Fruit fly (Drosophila melanogaster) whole organism: Measurements from ENCODE around the gene CG32052.
A peak's percentile ranks its signal among the peaks of the same experiment; 100 is the strongest.

Source experiments
- CG8478 ChIP-seq: fragments of >200 bp; optimal IDR thresholded peaks from 2 replicates; lab custom pipeline; 2018; ENCODE audit warnings: inconsistent platforms
- Dll ChIP-seq: fragments of >200 bp; optimal IDR thresholded peaks from 2 replicates; lab custom pipeline; 2017
- EcR ChIP-seq, 2 experiments: fragments of >200 bp; optimal IDR thresholded peaks; 2 replicates each; lab custom pipeline; 2017; ENCODE audit warnings: missing biosample characterization in 2 of 2, missing genetic modification characterization in 2 of 2, missing genetic modification reagents in 2 of 2
- pan ChIP-seq: fragments of >200 bp; optimal IDR thresholded peaks from 2 replicates; lab custom pipeline; 2017
- psq ChIP-seq: fragments of >200 bp; optimal IDR thresholded peaks from 2 replicates; lab custom pipeline; 2017
- usp ChIP-seq: fragments of >200 bp; optimal IDR thresholded peaks from 2 replicates; lab custom pipeline; 2017; ENCODE audit warnings: missing biosample characterization, missing genetic modification characterization, mixed read lengths

CG32052 gene

dm6 chr3L:9786746-9787145 is at the start of gene CG32052:
Gene CG32052 (plus strand): TSS chr3L:9787046.
- TF ChIP-seq pan (lab: Kevin White, UChicago), result no peak
- no peak for TF ChIP-seq EcR (GFP tag; optimal IDR thresholded peaks at IDR 0.05; lab: Kevin White, UChicago)
- no peak for TF ChIP-seq Dll
- no peak for TF ChIP-seq psq (lab: Kevin White, UChicago)
- TF ChIP-seq usp, result no peak
- no peak for TF ChIP-seq CG8478 (lab: Kevin White, UChicago)

DNA sequence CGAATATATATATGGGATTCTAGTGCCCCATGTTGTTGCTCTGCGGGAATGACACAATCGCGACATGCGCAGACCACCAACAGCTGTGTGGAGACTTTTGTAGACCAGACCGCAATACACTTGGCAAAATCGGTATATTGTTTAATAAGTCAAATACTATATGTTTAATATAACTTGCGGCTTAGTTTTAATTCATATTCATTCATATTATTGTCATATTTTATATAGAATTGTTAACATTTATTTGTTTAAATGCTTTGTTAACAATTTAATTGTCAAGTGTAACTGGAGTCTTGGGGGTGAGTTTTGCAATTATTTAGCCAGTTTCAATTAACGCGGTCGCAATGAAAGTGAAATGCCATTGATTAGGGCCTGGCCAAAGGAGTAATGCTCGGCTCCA is 47.2 kb upstream of the CG32052 start:
- TF ChIP-seq psq (lab: Kevin White, UChicago) (no peak), EcR (GFP tag; optimal IDR thresholded peaks at IDR 0.05; lab: Kevin White, UChicago) (no peak), usp (no peak), Dll (no peak), CG8478 (lab: Kevin White, UChicago) (no peak), pan (lab: Kevin White, UChicago) (no peak)

DNA sequence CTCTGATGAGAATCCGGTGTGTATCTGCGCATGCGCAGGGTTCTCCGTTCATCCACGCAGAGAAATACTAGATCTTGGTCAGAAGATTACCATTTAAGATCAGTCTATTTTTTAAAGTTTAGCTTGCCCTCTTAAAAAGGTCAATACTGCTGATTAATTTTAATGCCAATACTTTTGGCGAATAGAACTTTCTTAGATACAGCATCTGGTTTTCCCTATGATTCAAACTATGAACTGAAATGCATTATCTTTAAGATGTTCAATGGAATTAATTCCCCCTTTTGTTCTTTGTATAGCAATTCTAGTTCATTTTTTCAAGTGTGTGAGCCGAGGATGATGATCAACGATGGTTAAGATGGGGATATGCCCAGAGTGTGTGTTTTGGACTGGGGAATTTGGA is 44.5 kb upstream of the CG32052 start:
- TF ChIP-seq usp, result no peak
- TF ChIP-seq EcR (GFP tag; optimal IDR thresholded peaks at IDR 0.05; lab: Kevin White, UChicago), result no peak
- no peak for TF ChIP-seq Dll
- no peak for TF ChIP-seq CG8478 (lab: Kevin White, UChicago)
- no peak for TF ChIP-seq pan (lab: Kevin White, UChicago)
- TF ChIP-seq psq (lab: Kevin White, UChicago), result no peak

dm6 chr3L:9744060-9744549 is 42.7 kb upstream of the CG32052 start:
- TF ChIP-seq pan (lab: Kevin White, UChicago), result no peak
- no peak for TF ChIP-seq EcR (GFP tag; optimal IDR thresholded peaks at IDR 0.05; lab: Kevin White, UChicago)
- TF ChIP-seq psq (lab: Kevin White, UChicago), result no peak
- no peak for TF ChIP-seq Dll
- no peak for TF ChIP-seq usp
- no peak for TF ChIP-seq CG8478 (lab: Kevin White, UChicago)

dm6 chr3L:9745393-9745792 is 41.5 kb upstream of the CG32052 start:
- TF ChIP-seq Dll (no peak), psq (lab: Kevin White, UChicago) (no peak), CG8478 (lab: Kevin White, UChicago) (no peak), usp (no peak), pan (lab: Kevin White, UChicago) (no peak), EcR (GFP tag; optimal IDR thresholded peaks at IDR 0.05; lab: Kevin White, UChicago) (no peak)

- TF ChIP-seq pan (lab: Kevin White, UChicago), result no peak
Measured at dm6 chr3L:9751625-9752024, 35.2 kb upstream of the CG32052 start.

DNA sequence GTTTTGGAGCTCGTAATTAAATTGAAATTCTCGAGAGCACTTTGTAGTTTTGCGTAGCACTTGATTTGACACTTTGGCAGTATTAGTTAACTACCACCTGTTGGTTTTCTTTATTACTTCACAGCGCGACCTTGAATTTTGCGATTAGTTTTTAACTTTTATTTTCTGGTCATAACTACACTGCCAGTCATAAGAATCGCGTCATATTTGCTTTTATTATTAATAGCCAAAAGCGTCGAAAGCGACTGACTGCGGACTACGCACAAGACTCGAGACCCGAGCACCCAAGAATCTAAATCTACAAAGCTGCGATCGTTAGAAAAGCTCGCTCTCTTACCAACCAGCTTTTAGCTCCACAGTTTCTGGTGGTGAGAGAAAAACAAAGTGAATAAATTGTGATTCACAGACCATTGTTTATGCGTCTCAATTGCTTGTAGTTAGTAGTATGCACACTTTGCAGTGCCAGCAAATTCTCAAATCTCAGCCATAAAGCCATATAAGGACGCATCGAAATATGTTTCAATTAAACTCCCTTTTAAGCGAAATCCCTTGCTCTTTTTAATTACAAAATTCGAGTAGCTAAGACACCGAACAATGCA is 26.6 kb upstream of the CG32052 start, which contains the start of gene CG42268:
CG42268 (minus strand) TSS at position 245 of the 599 bp plus-strand sequence.
- TF ChIP-seq psq (lab: Kevin White, UChicago) (no peak), usp (no peak), pan (lab: Kevin White, UChicago) (no peak), EcR (GFP tag; optimal IDR thresholded peaks at IDR 0.05; lab: Kevin White, UChicago) (no peak), Dll (no peak)

dm6 chr3L:9762036-9762597 is 24.7 kb upstream of the CG32052 start:
- no peak for TF ChIP-seq EcR (GFP tag; optimal IDR thresholded peaks at IDR 0.05; lab: Kevin White, UChicago)
- TF ChIP-seq usp, result no peak
- TF ChIP-seq CG8478 (lab: Kevin White, UChicago), result no peak
- TF ChIP-seq psq (lab: Kevin White, UChicago), result no peak
- no peak for TF ChIP-seq Dll
- no peak for TF ChIP-seq pan (lab: Kevin White, UChicago)

DNA sequence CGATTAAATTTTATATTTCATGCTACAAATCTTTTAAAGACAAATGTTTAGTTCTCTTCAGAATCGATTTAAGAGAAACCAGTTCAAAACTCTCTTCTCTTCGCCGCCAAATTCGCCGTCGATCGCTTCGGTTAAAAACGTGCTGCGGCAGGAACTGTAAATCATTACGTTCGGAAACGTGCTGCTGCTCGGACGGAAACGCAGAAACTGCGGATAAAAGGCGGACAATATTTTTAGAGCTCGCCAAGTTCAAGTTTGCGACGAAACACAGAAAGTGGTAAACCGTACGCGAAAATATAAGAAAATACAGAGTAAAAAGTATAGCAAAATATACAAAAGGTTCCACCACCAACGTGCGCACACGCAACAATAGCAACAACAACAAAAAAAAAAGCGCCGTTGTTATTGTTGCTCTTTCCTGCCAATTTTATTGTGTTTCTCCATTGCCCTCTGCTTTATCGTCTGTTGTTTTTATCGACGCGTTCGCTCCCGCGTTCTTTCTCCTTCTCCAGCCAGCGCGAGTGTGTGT is 23.4 kb upstream of the CG32052 start, which contains the start of gene Ae2:
Ae2 (plus strand) TSS at position 156 of the 529 bp plus-strand sequence.
- TF ChIP-seq pan (lab: Kevin White, UChicago), result no peak
- TF ChIP-seq psq (lab: Kevin White, UChicago), result peak; percentile 71
- TF ChIP-seq EcR (GFP tag; optimal IDR thresholded peaks at IDR 0.05; lab: Kevin White, UChicago), result no peak

DNA sequence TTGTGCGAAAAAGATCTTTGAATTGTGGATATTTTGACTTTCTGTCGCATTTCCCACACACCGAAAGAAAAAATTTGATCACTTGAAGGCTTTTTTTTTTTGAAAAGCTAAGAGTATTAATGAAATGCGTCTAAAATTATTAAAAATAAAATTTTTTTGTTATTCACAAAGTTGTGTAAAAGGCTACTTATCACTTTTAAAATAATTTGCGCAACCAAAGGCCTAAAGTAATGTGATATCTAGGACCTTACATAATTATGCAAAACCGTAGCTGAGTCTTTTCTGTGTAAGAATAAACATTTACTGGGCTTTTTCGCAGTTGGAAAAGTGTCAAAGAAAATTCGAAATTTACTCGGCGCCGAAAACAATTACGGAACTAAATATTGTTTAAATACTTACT is 22.5 kb upstream of the CG32052 start:
- TF ChIP-seq Dll (no peak), psq (lab: Kevin White, UChicago) (no peak), pan (lab: Kevin White, UChicago) (no peak), CG8478 (lab: Kevin White, UChicago) (no peak), EcR (GFP tag; optimal IDR thresholded peaks at IDR 0.05; lab: Kevin White, UChicago) (no peak), usp (no peak)

DNA sequence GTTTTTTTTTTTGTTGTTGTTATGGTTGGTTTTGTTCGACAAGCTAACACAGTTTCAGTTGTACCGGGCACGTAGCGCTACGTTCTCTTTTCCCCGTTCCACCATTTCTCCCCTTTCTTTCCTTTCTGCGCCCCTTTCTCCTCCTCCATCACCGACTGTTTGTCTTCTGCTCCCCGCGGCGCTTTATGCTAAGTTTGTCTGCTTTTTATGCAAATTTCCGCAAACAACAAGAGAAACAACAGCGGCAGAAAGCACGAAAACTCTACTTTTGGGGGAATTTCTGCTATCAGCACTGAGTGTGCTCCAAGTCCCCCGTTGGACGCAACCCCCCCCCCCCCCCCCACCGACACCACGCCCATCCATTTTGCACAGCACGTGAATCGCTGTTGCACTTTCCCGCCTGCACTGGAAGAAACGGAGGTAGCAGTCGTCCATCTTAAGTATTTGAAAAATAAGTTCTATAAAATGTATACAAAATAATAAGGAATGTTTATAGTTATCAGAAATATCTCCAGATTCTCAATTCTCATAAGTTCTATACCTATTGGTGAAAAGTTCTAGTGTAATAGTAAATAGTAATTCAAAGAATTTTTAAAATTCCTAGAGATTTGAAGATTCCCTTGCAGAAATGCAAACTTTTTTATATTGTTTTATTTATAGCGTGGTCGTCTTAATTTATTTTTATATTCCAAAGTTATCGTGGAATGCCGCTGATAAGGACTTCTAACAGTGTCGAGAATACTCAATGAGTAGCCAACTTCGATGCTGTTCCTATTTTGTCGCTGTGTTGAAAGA is 21.7 kb upstream of the CG32052 start:
- TF ChIP-seq usp (no peak), Dll (no peak), psq (lab: Kevin White, UChicago) (no peak), CG8478 (lab: Kevin White, UChicago) (no peak), pan (lab: Kevin White, UChicago) (no peak), EcR (GFP tag; optimal IDR thresholded peaks at IDR 0.05; lab: Kevin White, UChicago) (no peak)

DNA sequence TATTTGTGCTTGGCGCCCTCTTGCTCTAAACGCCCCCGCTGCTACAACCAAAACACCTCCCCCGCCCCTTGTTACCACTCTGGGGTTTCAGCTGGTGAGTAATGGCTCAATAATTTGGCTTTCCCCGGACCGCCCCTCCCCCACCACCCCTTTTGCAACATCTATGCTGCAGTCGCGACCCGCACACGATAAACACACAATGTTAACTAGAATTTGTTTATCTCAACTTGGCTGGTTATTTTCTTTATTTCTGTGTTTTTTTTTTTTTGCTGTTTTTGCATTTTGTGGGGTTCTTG is 21.2 kb upstream of the CG32052 start:
- no peak for TF ChIP-seq EcR (GFP tag; optimal IDR thresholded peaks at IDR 0.05; lab: Kevin White, UChicago)
- no peak for TF ChIP-seq CG8478 (lab: Kevin White, UChicago)
- no peak for TF ChIP-seq usp
- no peak for TF ChIP-seq pan (lab: Kevin White, UChicago)
- TF ChIP-seq Dll, result no peak
- TF ChIP-seq psq (lab: Kevin White, UChicago), result no peak
